Fruit fly (Drosophila melanogaster) whole organism, wandering third instar larva: Measurements from ENCODE around the gene ppk10.

Experiments
- Dif ChIP-seq: fragments of 200-275, 200-300 bp; sonication (Bioruptor generic); optimal IDR thresholded peaks from 2 replicates; lab custom pipeline; 2018; ENCODE audit warnings: missing biosample characterization, missing genetic modification characterization; ENCODE audit not compliant: partially characterized antibody
- Hnf4 ChIP-seq: fragments of 200-800 bp; sonication (Bioruptor generic); optimal IDR thresholded peaks from 2 replicates; lab custom pipeline; 2016; ENCODE audit warnings: missing biosample characterization, mild to moderate bottlenecking, missing genetic modification characterization
- jim ChIP-seq: fragments of 175-275, 200-325 bp; sonication (Bioruptor generic); optimal IDR thresholded peaks from 2 replicates; lab custom pipeline; 2016; ENCODE audit warnings: missing biosample characterization, mild to moderate bottlenecking, missing genetic modification characterization
- psq ChIP-seq: fragments of 200-800 bp; sonication (Bioruptor generic); optimal IDR thresholded peaks from 3 replicates; lab custom pipeline; 2017; ENCODE audit warnings: missing biosample characterization, mild to moderate bottlenecking, missing genetic modification characterization, moderate library complexity
- usp ChIP-seq: fragments of >200 bp; optimal IDR thresholded peaks from 2 replicates; lab custom pipeline; 2017; ENCODE audit warnings: missing biosample characterization, missing genetic modification characterization

DNA sequence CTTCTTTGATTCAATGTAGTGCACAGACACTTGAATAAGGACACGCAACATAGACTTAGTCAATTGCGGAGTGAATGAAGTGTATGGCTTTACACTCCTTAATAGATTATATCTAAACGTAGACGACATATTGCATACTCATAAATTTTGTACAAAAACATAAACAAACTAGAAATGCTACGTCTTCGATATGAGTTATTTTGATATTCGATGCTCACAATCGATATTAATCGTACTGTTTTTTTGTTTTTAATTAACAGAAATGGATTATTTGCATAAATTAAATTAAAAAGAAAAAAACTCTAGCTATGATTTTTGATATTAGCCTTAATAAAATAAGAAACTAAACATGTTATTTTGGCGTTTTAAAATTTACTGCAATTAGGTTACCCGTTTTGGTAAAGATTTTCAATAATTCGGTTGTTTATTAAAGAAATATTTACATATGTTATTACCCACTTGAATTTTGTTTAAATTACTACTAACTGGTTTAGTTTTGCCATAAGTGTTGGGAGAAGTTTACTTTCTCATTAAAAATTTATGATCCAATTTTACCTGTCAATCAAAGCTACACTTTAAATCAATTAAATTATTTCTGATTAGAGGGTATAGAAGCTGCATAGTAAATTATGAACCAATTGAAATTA lies 47.1 kb downstream of the ppk10 start, which contains the start of the genes CG17768, LSm-4 and Ir31a:
- TF ChIP-seq Dif (no peak), usp (GFP tag; lab: Kevin White, UChicago) (no peak), psq (no peak), jim (GFP tag; lab: Kevin White, UChicago) (no peak), Hnf4 (GFP tag; lab: Kevin White, UChicago) (no peak)
